Fruit fly (Drosophila melanogaster): ENCODE data around the gene Nak.

dm6 chr2L:18934588-18934987, 34.0 kb downstream of the Nak start:
- no peak for TF ChIP-seq pan (optimal IDR thresholded peaks at IDR 0.05)
- no peak for TF ChIP-seq CG8478 (optimal IDR thresholded peaks at IDR 0.05)
- TF ChIP-seq psq (optimal IDR thresholded peaks at IDR 0.05): no peak
- no peak for TF ChIP-seq EcR (GFP tag; optimal IDR thresholded peaks at IDR 0.05)

Data from whole organism.